Worm (Caenorhabditis elegans): ENCODE results near the gene srh-37.

DNA sequence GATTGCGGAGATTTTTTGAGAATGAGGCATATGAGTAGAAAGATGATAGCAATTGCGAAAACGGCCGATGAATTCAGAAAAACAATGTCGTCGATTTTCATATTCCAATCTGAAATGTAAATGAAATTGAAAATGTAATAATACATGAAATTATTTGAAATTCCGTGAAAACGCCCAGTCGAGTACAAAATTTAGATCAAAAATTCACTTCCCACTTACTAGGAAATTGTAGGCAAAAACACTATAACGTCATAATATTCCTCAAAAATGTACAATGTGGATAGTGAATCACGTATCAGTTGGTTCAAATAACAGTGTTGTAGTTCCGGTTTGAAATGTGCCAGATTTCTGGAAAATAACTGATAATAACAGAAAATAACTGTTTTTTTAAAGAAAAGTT, 11.1 kb downstream of the srh-37 start, which contains the start of gene str-256:
- TF ChIP-seq mdl-1 (tag; optimal IDR thresholded peaks at IDR 0.05): no peak
- TF ChIP-seq aly-2 (tag; optimal IDR thresholded peaks at IDR 0.05): no peak
- no peak for TF ChIP-seq pha-4 (GFP tag; IDR thresholded peaks at IDR 0.05)
- TF ChIP-seq pha-4 (tag; optimal IDR thresholded peaks at IDR 0.05): no peak
- TF ChIP-seq ZK546.5 (tag; optimal IDR thresholded peaks at IDR 0.05): no peak
- TF ChIP-seq unc-39 (tag; optimal IDR thresholded peaks at IDR 0.05): no peak
- no peak for TF ChIP-seq nhr-76 (tag; optimal IDR thresholded peaks at IDR 0.05)
- no peak for TF ChIP-seq lin-13 (GFP tag; optimal IDR thresholded peaks at IDR 0.05)
